Worm (Caenorhabditis elegans) whole organism, late embryonic: ENCODE results near the gene C30B5.6.

Experiments
- C38D4.7 ChIP-seq: fragments of 200-800 bp; sonication (Bioruptor generic); optimal IDR thresholded peaks from 2 replicates; lab custom pipeline; 2018; ENCODE audit warnings: mild to moderate bottlenecking, missing genetic modification characterization, moderate library complexity, missing compliant biosample characterization
- F13H6.1 ChIP-seq: sonication (generic microtip); optimal IDR thresholded peaks from 2 replicates; lab custom pipeline; 2016; ENCODE audit warnings: missing genetic modification characterization, missing compliant biosample characterization
- ahr-1 ChIP-seq: sonication (generic microtip); optimal IDR thresholded peaks from 2 replicates; lab custom pipeline; 2016; ENCODE audit warnings: missing genetic modification characterization, missing compliant biosample characterization
- ceh-14 ChIP-seq: sonication (generic microtip); optimal IDR thresholded peaks from 2 replicates; lab custom pipeline; 2016; ENCODE audit warnings: missing genotype, missing genetic modification characterization, missing compliant biosample characterization
- ceh-2 ChIP-seq: sonication (generic microtip); optimal IDR thresholded peaks from 2 replicates; lab custom pipeline; 2016; ENCODE audit warnings: missing genotype, missing genetic modification characterization, missing compliant biosample characterization
- ceh-24 ChIP-seq: sonication (generic microtip); optimal IDR thresholded peaks from 2 replicates; lab custom pipeline; 2016; ENCODE audit warnings: mild to moderate bottlenecking, missing genetic modification characterization, missing compliant biosample characterization
- ceh-30 ChIP-seq: fragments of 150-350 bp; optimal IDR thresholded peaks from 2 replicates; lab custom pipeline; 2014; ENCODE audit warnings: missing biosample characterization, missing genetic modification characterization
- ceh-31 ChIP-seq: sonication (generic microtip); optimal IDR thresholded peaks from 2 replicates; lab custom pipeline; 2016; ENCODE audit warnings: missing genetic modification characterization, missing compliant biosample characterization
- ceh-45 ChIP-seq: fragments of 200-800 bp; sonication (Bioruptor generic); IDR thresholded peaks from 2 replicates; pipeline ENCODE4 v1.3.6; 2022; ENCODE audit warnings: missing genetic modification reagents, missing genetic modification characterization, missing compliant biosample characterization
- ceh-48 ChIP-seq: sonication (generic microtip); optimal IDR thresholded peaks from 2 replicates; lab custom pipeline; 2016; ENCODE audit warnings: missing genetic modification characterization, inconsistent platforms, missing compliant biosample characterization
- ceh-9 ChIP-seq: sonication (generic microtip); optimal IDR thresholded peaks from 2 replicates; lab custom pipeline; 2016; ENCODE audit warnings: mild to moderate bottlenecking, missing genetic modification characterization, inconsistent platforms, missing compliant biosample characterization
- che-1 ChIP-seq: sonication (generic microtip); optimal IDR thresholded peaks from 2 replicates; lab custom pipeline; 2016; ENCODE audit warnings: mild to moderate bottlenecking, missing genetic modification characterization, missing compliant biosample characterization
- dve-1 ChIP-seq: sonication (generic microtip); optimal IDR thresholded peaks from 2 replicates; lab custom pipeline; 2017; ENCODE audit warnings: antibody characterized with exemption, mild to moderate bottlenecking, missing genetic modification characterization, missing compliant biosample characterization
- fax-1 ChIP-seq: sonication (generic microtip); optimal IDR thresholded peaks from 2 replicates; lab custom pipeline; 2016; ENCODE audit warnings: missing genotype, missing genetic modification characterization, missing compliant biosample characterization
- fkh-6 ChIP-seq: sonication (generic microtip); optimal IDR thresholded peaks from 2 replicates; lab custom pipeline; 2016; ENCODE audit warnings: missing genetic modification characterization, missing compliant biosample characterization
- hlh-15 ChIP-seq: sonication (generic microtip); optimal IDR thresholded peaks from 2 replicates; lab custom pipeline; 2016; ENCODE audit warnings: missing genetic modification characterization, missing compliant biosample characterization
- hlh-30 ChIP-seq: sonication (generic microtip); optimal IDR thresholded peaks from 2 replicates; lab custom pipeline; 2017; ENCODE audit warnings: antibody characterized with exemption, missing genetic modification characterization, missing compliant biosample characterization; ENCODE audit not compliant: insufficient read depth
- hlh-6 ChIP-seq: sonication (generic microtip); optimal IDR thresholded peaks from 2 replicates; lab custom pipeline; 2016; ENCODE audit warnings: missing genotype, missing genetic modification characterization, missing compliant biosample characterization
- madf-2 ChIP-seq: sonication (generic microtip); optimal IDR thresholded peaks from 2 replicates; lab custom pipeline; 2017; ENCODE audit warnings: missing genetic modification characterization, missing compliant biosample characterization
- mec-3 ChIP-seq: sonication (generic microtip); optimal IDR thresholded peaks from 2 replicates; lab custom pipeline; 2016; ENCODE audit warnings: borderline replicate concordance, missing genetic modification characterization, missing compliant biosample characterization
- nhr-232 ChIP-seq: sonication (generic microtip); optimal IDR thresholded peaks from 2 replicates; lab custom pipeline; 2016; ENCODE audit warnings: missing genetic modification characterization, missing compliant biosample characterization
- odd-2 ChIP-seq: sonication (generic microtip); optimal IDR thresholded peaks from 2 replicates; lab custom pipeline; 2017; ENCODE audit warnings: antibody characterized with exemption, mild to moderate bottlenecking, missing genetic modification characterization, missing compliant biosample characterization
- pag-3 ChIP-seq: sonication (generic microtip); optimal IDR thresholded peaks from 2 replicates; lab custom pipeline; 2016; ENCODE audit warnings: missing compliant biosample characterization, missing genetic modification characterization, borderline replicate concordance
- pat-9 ChIP-seq: fragments of 200-800 bp; sonication (Bioruptor generic); optimal IDR thresholded peaks from 2 replicates; lab custom pipeline; 2018; ENCODE audit warnings: mild to moderate bottlenecking, missing genetic modification characterization, moderate library complexity, missing compliant biosample characterization
- pha-2 ChIP-seq: sonication (generic microtip); optimal IDR thresholded peaks from 2 replicates; lab custom pipeline; 2017; ENCODE audit warnings: mild to moderate bottlenecking, missing genetic modification characterization, missing compliant biosample characterization
- pha-4 ChIP-seq: fragments of 150-350 bp; optimal IDR thresholded peaks from 2 replicates; lab custom pipeline; 2018; ENCODE audit warnings: missing biosample characterization, missing genetic modification reagents, missing genetic modification characterization
- pros-1 ChIP-seq: fragments of 150-350 bp; optimal IDR thresholded peaks from 2 replicates; lab custom pipeline; 2014; ENCODE audit warnings: missing biosample characterization, missing genetic modification reagents, missing genetic modification characterization
- rnt-1 ChIP-seq: sonication (generic microtip); optimal IDR thresholded peaks from 2 replicates; lab custom pipeline; 2016; ENCODE audit warnings: missing genetic modification characterization, missing compliant biosample characterization
- sox-4 ChIP-seq: sonication (generic microtip); optimal IDR thresholded peaks from 2 replicates; lab custom pipeline; 2017; ENCODE audit warnings: mild to moderate bottlenecking, missing genetic modification characterization, inconsistent platforms, missing compliant biosample characterization
- tbx-2 ChIP-seq: sonication (generic microtip); optimal IDR thresholded peaks from 2 replicates; lab custom pipeline; 2016; ENCODE audit warnings: missing genetic modification characterization, missing compliant biosample characterization
- tbx-7 ChIP-seq: sonication (generic microtip); optimal IDR thresholded peaks from 2 replicates; lab custom pipeline; 2016; ENCODE audit warnings: missing genotype, missing genetic modification characterization, missing compliant biosample characterization
- unc-42 ChIP-seq: sonication (generic microtip); optimal IDR thresholded peaks from 2 replicates; lab custom pipeline; 2016; ENCODE audit warnings: missing genotype, missing genetic modification characterization, missing compliant biosample characterization
- unc-55 ChIP-seq: sonication (generic microtip); optimal IDR thresholded peaks from 2 replicates; lab custom pipeline; 2017; ENCODE audit warnings: missing biosample characterization, missing genetic modification reagents, missing genetic modification characterization
- zip-5 ChIP-seq: sonication (generic microtip); optimal IDR thresholded peaks from 2 replicates; lab custom pipeline; 2016; ENCODE audit warnings: missing genetic modification characterization, missing compliant biosample characterization
- ztf-16 ChIP-seq: sonication (generic microtip); optimal IDR thresholded peaks from 2 replicates; lab custom pipeline; 2017; ENCODE audit warnings: missing genetic modification characterization, missing compliant biosample characterization

C30B5.6 gene

DNA sequence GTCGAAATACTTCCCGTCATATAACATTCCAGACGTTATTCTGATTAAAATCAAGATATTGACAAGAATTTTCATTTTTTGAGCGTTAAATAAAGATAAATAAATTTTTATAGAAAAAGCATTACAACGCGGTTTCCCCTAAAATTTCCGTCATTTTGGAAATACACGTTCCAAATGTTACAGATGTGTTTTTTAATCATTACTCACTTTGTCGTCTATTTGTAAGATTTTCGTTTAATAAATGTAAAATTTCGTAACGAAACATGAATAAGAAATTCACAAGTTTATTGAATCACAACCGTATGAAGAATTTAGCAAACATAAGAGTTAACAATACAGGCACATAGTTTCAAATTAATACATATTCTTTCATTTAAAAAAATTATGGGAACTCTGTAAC, 19.5 kb downstream of the C30B5.6 start, which contains the start of gene C30B5.17:
TSS of gene C30B5.17 (minus strand) at position 101 of the 400 bp plus-strand sequence.
- no peak for TF ChIP-seq ceh-45 (GFP tag; lab: Robert Waterston, UW)

DNA sequence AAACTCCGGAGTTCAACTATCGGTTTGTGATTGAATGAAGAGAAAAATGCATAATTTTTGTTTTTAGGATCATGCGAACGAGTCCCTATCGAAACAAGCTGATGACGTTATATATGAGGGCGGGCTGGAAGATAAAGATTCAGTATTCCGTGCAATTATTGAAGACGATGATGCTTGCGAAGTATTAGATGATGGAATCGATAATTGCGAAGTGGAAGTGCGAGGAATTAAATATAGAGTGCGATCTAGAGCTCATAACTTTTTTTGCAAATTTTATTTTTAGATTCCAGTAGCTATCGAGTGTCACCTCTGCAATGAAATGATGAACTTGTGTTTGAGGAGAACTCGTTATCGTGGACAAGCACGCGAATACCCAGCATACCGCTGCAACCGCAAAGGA, 23.4 kb downstream of the C30B5.6 start:
- TF ChIP-seq ztf-16 (tag; lab: Kevin White, UChicago) (no peak), pha-4 (tag; lab: Kevin White, UChicago) (no peak), tbx-7 (no peak)

DNA sequence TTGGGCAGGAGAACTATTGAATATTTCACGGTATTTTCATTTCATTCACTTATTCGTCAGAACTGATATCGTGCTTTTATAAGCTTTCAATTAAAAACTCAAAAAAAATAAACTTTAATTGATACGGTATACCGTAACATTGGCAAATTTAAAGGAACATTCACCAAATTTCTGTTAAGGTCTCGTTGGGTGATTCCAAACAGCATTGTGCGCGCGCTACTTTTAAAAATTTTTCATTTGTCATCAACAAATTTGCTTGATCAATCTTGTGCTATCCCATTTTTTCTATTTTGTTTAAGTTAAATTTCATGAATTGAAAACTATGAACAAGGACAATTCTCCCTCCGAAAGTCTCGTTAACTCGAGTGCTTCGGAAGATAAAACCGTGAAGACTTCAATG, 24.0 kb downstream of the C30B5.6 start, which contains the start of gene szy-4:
TSS of gene szy-4 (plus strand) at position 229 of the 400 bp plus-strand sequence.
- TF ChIP-seq mec-3 (tag; lab: Kevin White, UChicago), result no peak
- no peak for TF ChIP-seq ahr-1 (tag; lab: Kevin White, UChicago)
- no peak for TF ChIP-seq tbx-7
- no peak for TF ChIP-seq unc-55 (GFP tag; lab: Kevin White, UChicago)
- no peak for TF ChIP-seq ztf-16 (tag; lab: Kevin White, UChicago)
- no peak for TF ChIP-seq ceh-2 (tag; lab: Kevin White, UChicago)
- no peak for TF ChIP-seq pha-2 (tag; lab: Kevin White, UChicago)
- no peak for TF ChIP-seq pag-3 (tag; lab: Kevin White, UChicago)
- no peak for TF ChIP-seq fkh-6 (tag; lab: Kevin White, UChicago)
- TF ChIP-seq pros-1 (tag; lab: Kevin White, UChicago), result no peak
- no peak for TF ChIP-seq madf-2
- no peak for TF ChIP-seq ceh-30 (tag; lab: Kevin White, UChicago)
- no peak for TF ChIP-seq ceh-48 (tag; lab: Kevin White, UChicago)
- no peak for TF ChIP-seq sox-4 (tag; lab: Kevin White, UChicago)

DNA sequence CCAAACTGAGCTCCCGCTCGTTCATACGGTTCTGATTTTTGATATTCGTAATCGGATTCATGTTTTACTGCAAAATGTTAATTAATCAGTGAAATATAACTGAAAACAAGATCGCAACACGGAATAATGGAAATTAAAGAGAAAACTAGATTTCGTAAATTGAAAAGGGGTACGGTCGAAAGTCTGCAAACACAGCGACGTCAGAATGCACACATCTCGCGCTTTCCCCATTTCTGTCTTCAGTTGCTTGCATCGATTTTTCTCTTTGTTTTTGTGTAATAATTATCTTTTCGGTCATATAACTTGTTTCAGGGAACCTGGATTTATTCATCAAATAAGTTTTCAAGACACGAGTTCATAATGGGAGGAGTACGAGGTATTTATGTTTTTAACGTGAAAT, 25.6 kb downstream of the C30B5.6 start, which contains the start of the genes rbmx-2 and C30B5.2:
TSS of gene rbmx-2 (minus strand) at position 74 of the 400 bp plus-strand sequence.
TSS of gene C30B5.2 (plus strand) at position 306 of the 400 bp plus-strand sequence.
- no peak for TF ChIP-seq zip-5 (tag; lab: Kevin White, UChicago)
- peak; percentile 10 for TF ChIP-seq tbx-2 (tag; lab: Kevin White, UChicago)
- TF ChIP-seq odd-2 (tag; lab: Kevin White, UChicago), result no peak
- peak; percentile 37 for TF ChIP-seq hlh-30 (tag; lab: Kevin White, UChicago)
- TF ChIP-seq ceh-14 (tag; lab: Kevin White, UChicago), result no peak
- TF ChIP-seq dve-1, result peak; percentile 3
- peak; percentile 86 for TF ChIP-seq unc-42
- no peak for TF ChIP-seq ztf-16 (tag; lab: Kevin White, UChicago)
- no peak for TF ChIP-seq F13H6.1
- no peak for TF ChIP-seq ceh-24 (tag; lab: Kevin White, UChicago)
- no peak for TF ChIP-seq ceh-9 (tag; lab: Kevin White, UChicago)
- no peak for TF ChIP-seq pat-9 (tag; lab: Kevin White, UChicago)
- TF ChIP-seq ceh-31, result peak; percentile 39
- TF ChIP-seq unc-55 (GFP tag; lab: Kevin White, UChicago), result no peak
- TF ChIP-seq fax-1 (tag; lab: Kevin White, UChicago), result no peak
- TF ChIP-seq nhr-232, result no peak
- peak; percentile 78 for TF ChIP-seq ceh-48 (tag; lab: Kevin White, UChicago)
- TF ChIP-seq pha-4 (tag; lab: Kevin White, UChicago), result no peak
- TF ChIP-seq, all 69 proteins: peak for 6

DNA sequence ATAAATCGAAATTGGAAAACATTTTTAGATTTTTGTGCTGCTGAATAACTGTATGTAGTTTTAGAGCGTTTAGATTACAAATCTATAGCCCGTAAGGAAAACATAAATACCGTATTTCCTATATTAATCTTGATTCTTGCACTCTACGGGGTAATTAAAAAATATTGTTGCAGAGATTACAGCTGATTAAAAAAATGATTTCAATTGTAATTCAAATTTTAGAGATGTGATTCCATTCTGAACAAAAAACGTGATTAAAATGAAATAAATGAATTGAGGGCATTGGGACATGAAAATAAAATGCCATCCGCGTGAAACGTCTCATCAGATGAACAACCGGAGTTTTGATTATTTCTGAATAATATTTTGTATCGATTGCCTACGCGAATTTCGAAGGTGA, 30.0 kb downstream of the C30B5.6 start, which contains the start of gene cpb-2:
TSS of gene cpb-2 (plus strand) at position 301 of the 400 bp plus-strand sequence.
- TF ChIP-seq hlh-15 (tag; lab: Kevin White, UChicago) (no peak), rnt-1 (tag; lab: Kevin White, UChicago) (no peak), che-1 (no peak), C38D4.7 (no peak), hlh-6 (tag; lab: Kevin White, UChicago) (no peak), ceh-48 (tag; lab: Kevin White, UChicago) (no peak)
